Worm (Caenorhabditis elegans): ENCODE results near the gene kin-21.

Gene kin-21

DNA sequence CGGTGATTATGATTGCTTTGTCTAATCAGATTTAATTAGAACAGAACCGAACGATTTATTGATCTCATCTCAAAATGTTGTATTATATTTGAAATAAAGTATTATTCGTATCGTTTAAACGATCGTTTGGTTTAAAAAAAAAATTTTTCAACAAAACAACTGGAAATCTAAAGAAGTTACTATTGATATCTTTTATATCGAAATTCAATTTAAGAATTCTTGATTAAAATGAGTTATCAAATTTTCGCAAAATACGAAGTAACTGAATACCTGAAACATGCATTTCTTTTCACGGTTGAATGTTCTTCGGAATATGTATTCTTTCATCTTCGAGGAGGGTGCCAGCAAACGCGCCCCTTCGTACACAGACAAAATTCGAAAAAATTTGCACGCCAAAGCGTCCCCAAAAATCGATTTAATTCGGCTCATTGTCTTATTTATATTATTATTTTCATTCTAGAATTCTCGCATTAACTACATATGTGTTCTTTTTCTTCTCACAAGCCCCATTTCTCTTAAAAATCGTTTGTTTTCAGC, 25.3 kb downstream of the kin-21 start, which contains the start of gene npp-1:
npp-1 (plus strand) TSS at position 537 of the 537 bp plus-strand sequence.
- TF ChIP-seq C16A3.4 (tag; optimal IDR thresholded peaks at IDR 0.05) = peak; percentile 79
- no peak for TF ChIP-seq elt-2 (tag; optimal IDR thresholded peaks at IDR 0.05)
- no peak for TF ChIP-seq nhr-85 (tag)
- peak; percentile 37 for TF ChIP-seq nhr-20 (tag; optimal IDR thresholded peaks at IDR 0.05)
- TF ChIP-seq tbx-2 (tag; optimal IDR thresholded peaks at IDR 0.05) = no peak
- TF ChIP-seq dpl-1 (GFP tag; optimal IDR thresholded peaks at IDR 0.05) = peak; percentile 49 to 69 (median 49)
- peak; percentile 34 to 81 for TF ChIP-seq lin-35 (GFP tag; optimal IDR thresholded peaks at IDR 0.05)
- TF ChIP-seq efl-1 (optimal IDR thresholded peaks at IDR 0.05) = peak; percentile 62 to 72
- peak; percentile 56 to 90 for TF ChIP-seq efl-1 (GFP tag; optimal IDR thresholded peaks at IDR 0.05 in 1 of 2)
- TF ChIP-seq alr-1 (tag; optimal IDR thresholded peaks at IDR 0.05; ENCODE audit: borderline replicate concordance) = no peak
- TF ChIP-seq zag-1 (tag; optimal IDR thresholded peaks at IDR 0.05) = no peak
- peak; percentile 37 for TF ChIP-seq lin-15B (tag; optimal IDR thresholded peaks at IDR 0.05)
- peak in 1 of 2 experiments; percentile 70 for TF ChIP-seq lsy-2 (tag; optimal IDR thresholded peaks at IDR 0.05)
- peak in 1 of 3 experiments; percentile 20 for TF ChIP-seq ceh-82 (tag; optimal IDR thresholded peaks at IDR 0.05)
- peak; percentile 35 for TF ChIP-seq lin-13 (GFP tag; optimal IDR thresholded peaks at IDR 0.05)
- TF ChIP-seq isw-1 (GFP tag; IDR thresholded peaks at IDR 0.05) = peak; percentile 10; the same call in 1 of the 2 replicates
- peak; percentile 46 for TF ChIP-seq lir-3 (tag; optimal IDR thresholded peaks at IDR 0.05; ENCODE audit: poor library complexity)
- TF ChIP-seq ces-1 (GFP tag; optimal IDR thresholded peaks at IDR 0.05) = no peak
- TF ChIP-seq F16B12.6 (tag; optimal IDR thresholded peaks at IDR 0.05) = peak; percentile 9
- TF ChIP-seq nhr-47 (tag; optimal IDR thresholded peaks at IDR 0.05) = no peak
- TF ChIP-seq blmp-1 (tag; optimal IDR thresholded peaks at IDR 0.05) = peak; percentile 36
- TF ChIP-seq nhr-77 (tag; optimal IDR thresholded peaks at IDR 0.05) = no peak
- TF ChIP-seq nhr-90 (tag; optimal IDR thresholded peaks at IDR 0.05; ENCODE audit: poor library complexity) = peak; percentile 17
- no peak for TF ChIP-seq jun-1 (tag; optimal IDR thresholded peaks at IDR 0.05)
- TF ChIP-seq aly-2 (tag; optimal IDR thresholded peaks at IDR 0.05) = no peak
- TF ChIP-seq nhr-84 (tag; optimal IDR thresholded peaks at IDR 0.05) = no peak
- TF ChIP-seq rnt-1 (tag; optimal IDR thresholded peaks at IDR 0.05) = peak; percentile 43
- no peak for TF ChIP-seq C34B4.2 (tag; optimal IDR thresholded peaks at IDR 0.05)
- TF ChIP-seq pax-3 (tag; optimal IDR thresholded peaks at IDR 0.05) = no peak
- TF ChIP-seq tlp-1 (tag; optimal IDR thresholded peaks at IDR 0.05) = no peak
- TF ChIP-seq unc-130 (tag; optimal IDR thresholded peaks at IDR 0.05) = no peak
- TF ChIP-seq lin-39 (tag; optimal IDR thresholded peaks at IDR 0.05) = no peak
- peak in 1 of 6 experiments; percentile 24 for TF ChIP-seq elt-3 (tag; optimal IDR thresholded peaks at IDR 0.05)
- TF ChIP-seq hlh-4 (tag; optimal IDR thresholded peaks at IDR 0.05) = no peak

DNA sequence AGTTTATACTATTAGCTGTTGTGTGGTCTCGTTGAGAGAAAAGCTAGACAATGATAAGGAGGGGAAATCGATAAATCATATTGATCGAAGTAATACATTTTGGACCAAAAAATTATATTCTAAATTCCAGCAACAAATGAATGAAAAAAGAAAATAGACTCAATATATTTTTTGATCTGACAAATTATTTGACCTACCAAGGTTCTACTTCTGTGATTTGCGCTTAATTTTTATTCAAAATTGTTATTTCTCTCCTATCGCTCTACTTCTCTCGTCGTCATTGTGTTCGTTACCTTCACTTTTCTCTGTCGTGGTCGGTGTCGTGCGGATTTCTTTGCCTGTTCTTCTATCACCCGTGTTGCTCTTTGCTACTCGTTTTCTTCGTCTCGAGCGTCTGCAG, 26.3 kb downstream of the kin-21 start:
- TF ChIP-seq Y116A8C.19 (tag; optimal IDR thresholded peaks at IDR 0.05; ENCODE audit: borderline replicate concordance) (no peak), irx-1 (tag; optimal IDR thresholded peaks at IDR 0.05) (no peak), fkh-10 (GFP tag; optimal IDR thresholded peaks at IDR 0.05) (no peak)

DNA sequence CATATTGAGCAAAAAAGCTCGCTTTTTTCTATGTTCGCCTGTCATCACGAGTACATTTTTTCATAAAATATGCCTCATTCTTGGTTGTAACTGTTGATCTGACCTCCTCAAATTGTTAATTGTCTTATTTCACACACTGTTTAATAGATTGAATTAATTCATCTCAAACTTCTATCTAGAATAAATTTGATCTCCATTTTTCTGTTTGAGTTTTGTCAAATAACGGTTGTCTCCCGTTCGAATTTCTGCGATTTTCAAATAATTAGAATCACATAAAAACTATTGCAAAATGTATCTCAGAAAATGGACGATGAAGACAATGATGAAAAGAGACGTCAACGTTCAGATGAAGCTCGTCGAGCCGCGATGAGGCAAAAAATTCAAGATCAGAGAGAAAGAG, 29.2 kb downstream of the kin-21 start, which contains the start of gene K07F5.14:
K07F5.14 (plus strand) TSS at position 301 of the 400 bp plus-strand sequence.
- TF ChIP-seq hlh-17 (GFP tag; optimal IDR thresholded peaks at IDR 0.05; ENCODE audit: borderline replicate concordance) (no peak), lsy-2 (tag; optimal IDR thresholded peaks at IDR 0.05) (no peak), nhr-90 (tag; optimal IDR thresholded peaks at IDR 0.05; ENCODE audit: poor library complexity) (no peak), pqm-1 (tag; optimal IDR thresholded peaks at IDR 0.05) (no peak), C04F5.9 (tag; optimal IDR thresholded peaks at IDR 0.05) (no peak), nhr-71 (tag; optimal IDR thresholded peaks at IDR 0.05) (no peak), tlp-1 (tag; optimal IDR thresholded peaks at IDR 0.05) (no peak), ces-1 (GFP tag; optimal IDR thresholded peaks at IDR 0.05) (no peak), mef-2 (tag; optimal IDR thresholded peaks at IDR 0.05) (no peak), aha-1 (tag; optimal IDR thresholded peaks at IDR 0.05) (no peak), alr-1 (tag; optimal IDR thresholded peaks at IDR 0.05; ENCODE audit: borderline replicate concordance) (no peak), mdl-1 (tag; optimal IDR thresholded peaks at IDR 0.05) (no peak), ceh-90 (tag; optimal IDR thresholded peaks at IDR 0.05) (no peak), unc-30 (tag; optimal IDR thresholded peaks at IDR 0.05) (no peak), unc-130 (tag; optimal IDR thresholded peaks at IDR 0.05) (no peak), fkh-8 (tag; optimal IDR thresholded peaks at IDR 0.05) (no peak), unc-86 (tag; optimal IDR thresholded peaks at IDR 0.05) (no peak)

All from whole organism, L1 larva.